Worm (Caenorhabditis elegans): ENCODE data around the gene F42G2.2.

ce11 chrII:2422427-2422826 is 422 bp downstream of the F42G2.2 start:
- no peak for TF ChIP-seq pha-2 (tag; optimal IDR thresholded peaks at IDR 0.05)
- no peak for TF ChIP-seq hlh-6 (tag; optimal IDR thresholded peaks at IDR 0.05)
- TF ChIP-seq tbx-2 (tag; optimal IDR thresholded peaks at IDR 0.05): no peak
- TF ChIP-seq zip-5 (tag; optimal IDR thresholded peaks at IDR 0.05): no peak
- no peak for TF ChIP-seq ref-2 (tag; optimal IDR thresholded peaks at IDR 0.05)
- TF ChIP-seq ama-1 (optimal IDR thresholded peaks at IDR 0.05): no peak
- no peak for TF ChIP-seq ets-4 (tag; optimal IDR thresholded peaks at IDR 0.05)
- TF ChIP-seq pha-4 (tag; optimal IDR thresholded peaks at IDR 0.05): no peak
- no peak for TF ChIP-seq ceh-31 (tag; optimal IDR thresholded peaks at IDR 0.05)
